Fruit fly (Drosophila melanogaster) whole organism: ENCODE data around the gene ETHR.

ENCODE experiments used
- CG8478 ChIP-seq: fragments of >200 bp; optimal IDR thresholded peaks from 2 replicates; lab custom pipeline; 2018; ENCODE audit warnings: inconsistent platforms
- Dll ChIP-seq: fragments of >200 bp; optimal IDR thresholded peaks from 2 replicates; lab custom pipeline; 2017
- EcR ChIP-seq, 2 experiments: fragments of >200 bp; optimal IDR thresholded peaks; 2 replicates each; lab custom pipeline; 2017; ENCODE audit warnings: missing biosample characterization in 2 of 2, missing genetic modification characterization in 2 of 2, missing genetic modification reagents in 2 of 2
- pan ChIP-seq: fragments of >200 bp; optimal IDR thresholded peaks from 2 replicates; lab custom pipeline; 2017
- psq ChIP-seq: fragments of >200 bp; optimal IDR thresholded peaks from 2 replicates; lab custom pipeline; 2017
- usp ChIP-seq: fragments of >200 bp; optimal IDR thresholded peaks from 2 replicates; lab custom pipeline; 2017; ENCODE audit warnings: missing biosample characterization, missing genetic modification characterization, mixed read lengths

The ETHR gene

dm6 chr3R:21254296-21254695, 7.5 kb downstream of the ETHR start:
- no peak for TF ChIP-seq usp (GFP tag; lab: Kevin White, UChicago)
- no peak for TF ChIP-seq EcR (GFP tag; optimal IDR thresholded peaks at IDR 0.05; lab: Kevin White, UChicago)
- no peak for TF ChIP-seq psq (lab: Kevin White, UChicago)
- no peak for TF ChIP-seq Dll
- TF ChIP-seq CG8478 (lab: Kevin White, UChicago), result no peak
- no peak for TF ChIP-seq pan

- TF ChIP-seq usp (GFP tag; lab: Kevin White, UChicago) (no peak), pan (no peak), Dll (no peak), psq (lab: Kevin White, UChicago) (no peak)
Observed at dm6 chr3R:21260795-21261194, 14.0 kb downstream of the ETHR start.

dm6 chr3R:21263177-21263576, 16.4 kb downstream of the ETHR start:
- TF ChIP-seq usp (GFP tag; lab: Kevin White, UChicago), result no peak
- no peak for TF ChIP-seq pan
- no peak for TF ChIP-seq CG8478 (lab: Kevin White, UChicago)
- no peak for TF ChIP-seq EcR (GFP tag; optimal IDR thresholded peaks at IDR 0.05; lab: Kevin White, UChicago)
- no peak for TF ChIP-seq psq (lab: Kevin White, UChicago)
- TF ChIP-seq Dll, result no peak

- TF ChIP-seq pan (no peak), EcR (GFP tag; optimal IDR thresholded peaks at IDR 0.05; lab: Kevin White, UChicago) (no peak), Dll (no peak), psq (lab: Kevin White, UChicago) (no peak), CG8478 (lab: Kevin White, UChicago) (no peak), usp (GFP tag; lab: Kevin White, UChicago) (no peak)
Observed at dm6 chr3R:21267972-21268512, 21.2 kb downstream of the ETHR start.

- TF ChIP-seq pan (no peak), usp (GFP tag; lab: Kevin White, UChicago) (no peak), Dll (no peak), psq (lab: Kevin White, UChicago) (no peak), EcR (GFP tag; optimal IDR thresholded peaks at IDR 0.05; lab: Kevin White, UChicago) (no peak), CG8478 (lab: Kevin White, UChicago) (no peak)
Observed at dm6 chr3R:21268873-21269272, 22.1 kb downstream of the ETHR start, which contains the start of gene Rab1. Rab1 (minus strand) TSS chr3R:21269060.

dm6 chr3R:21269923-21270322, 23.1 kb downstream of the ETHR start, which contains the start of the genes AP-2sigma and Idi:
AP-2sigma (minus strand) TSS chr3R:21270075.
Idi (plus strand) TSS chr3R:21270126.
- TF ChIP-seq usp (GFP tag; lab: Kevin White, UChicago) (no peak), EcR (GFP tag; optimal IDR thresholded peaks at IDR 0.05; lab: Kevin White, UChicago) (no peak), Dll (no peak), pan (no peak), CG8478 (lab: Kevin White, UChicago) (no peak), psq (lab: Kevin White, UChicago) (no peak)

- no peak for TF ChIP-seq usp (GFP tag; lab: Kevin White, UChicago)
- no peak for TF ChIP-seq EcR (GFP tag; optimal IDR thresholded peaks at IDR 0.05; lab: Kevin White, UChicago)
- TF ChIP-seq Dll, result no peak
- TF ChIP-seq psq (lab: Kevin White, UChicago), result no peak
- no peak for TF ChIP-seq pan
- TF ChIP-seq CG8478 (lab: Kevin White, UChicago), result no peak
Observed at dm6 chr3R:21270609-21271143, 23.9 kb downstream of the ETHR start.

dm6 chr3R:21271208-21271607, 24.4 kb downstream of the ETHR start:
- TF ChIP-seq Dll, result no peak
- no peak for TF ChIP-seq usp (GFP tag; lab: Kevin White, UChicago)
- TF ChIP-seq EcR (GFP tag; optimal IDR thresholded peaks at IDR 0.05; lab: Kevin White, UChicago), result no peak
- TF ChIP-seq CG8478 (lab: Kevin White, UChicago), result no peak
- TF ChIP-seq psq (lab: Kevin White, UChicago), result no peak

- TF ChIP-seq psq (lab: Kevin White, UChicago) (no peak), Dll (no peak), CG8478 (lab: Kevin White, UChicago) (no peak)
Observed at dm6 chr3R:21273427-21274038, 26.7 kb downstream of the ETHR start, which contains the start of gene CG3308. CG3308 (minus strand) TSS chr3R:21273817.

- no peak for TF ChIP-seq CG8478 (lab: Kevin White, UChicago)
- TF ChIP-seq usp (GFP tag; lab: Kevin White, UChicago), result no peak
- TF ChIP-seq pan, result no peak
- TF ChIP-seq Dll, result no peak
- TF ChIP-seq psq (lab: Kevin White, UChicago), result no peak
- TF ChIP-seq EcR (GFP tag; optimal IDR thresholded peaks at IDR 0.05; lab: Kevin White, UChicago), result no peak
Observed at dm6 chr3R:21274870-21275269, 28.1 kb downstream of the ETHR start.

dm6 chr3R:21276111-21276510, 29.3 kb downstream of the ETHR start, which contains the start of gene CG3301:
CG3301 (minus strand) TSS chr3R:21276249.
- TF ChIP-seq CG8478 (lab: Kevin White, UChicago), result no peak
- TF ChIP-seq Dll, result no peak
- TF ChIP-seq psq (lab: Kevin White, UChicago), result no peak
- TF ChIP-seq EcR (GFP tag; optimal IDR thresholded peaks at IDR 0.05; lab: Kevin White, UChicago), result no peak
- no peak for TF ChIP-seq usp (GFP tag; lab: Kevin White, UChicago)
- no peak for TF ChIP-seq pan

- TF ChIP-seq Dll (no peak), psq (lab: Kevin White, UChicago) (no peak), pan (no peak), usp (GFP tag; lab: Kevin White, UChicago) (no peak), EcR (GFP tag; optimal IDR thresholded peaks at IDR 0.05; lab: Kevin White, UChicago) (no peak), CG8478 (lab: Kevin White, UChicago) (no peak)
Observed at dm6 chr3R:21282897-21283296, 36.1 kb downstream of the ETHR start, which contains the start of gene CG17298. CG17298 (plus strand) TSS chr3R:21283197.
